Worm (Caenorhabditis elegans): ENCODE data around the gene spt-5.

spt-5 gene

DNA sequence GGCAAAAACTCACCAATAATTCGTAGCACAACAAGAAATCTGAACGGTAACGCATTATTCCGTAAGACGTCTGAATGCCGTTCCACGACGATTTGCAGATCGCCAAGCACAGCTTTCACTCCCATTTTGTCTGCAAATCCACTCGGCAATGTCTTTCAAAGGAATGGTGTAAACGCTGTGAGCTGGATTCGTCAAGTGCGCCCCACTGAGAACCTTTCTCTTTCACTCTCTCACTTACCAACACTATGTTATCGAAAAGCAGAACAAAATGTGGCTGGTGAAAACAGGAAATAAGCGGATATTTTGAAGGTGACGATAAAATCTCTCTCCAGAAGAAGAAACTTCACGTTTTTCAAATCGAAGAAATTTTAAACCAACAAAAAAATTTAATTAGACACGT lies 37.6 kb downstream of the spt-5 start:
- TF ChIP-seq ham-2 (GFP tag; optimal IDR thresholded peaks at IDR 0.05), result peak; percentile 36
- TF ChIP-seq blmp-1 (tag; optimal IDR thresholded peaks at IDR 0.05), result peak; percentile 58
- TF ChIP-seq mep-1 (tag; optimal IDR thresholded peaks at IDR 0.05), result peak; percentile 35
- TF ChIP-seq flh-1 (GFP tag; optimal IDR thresholded peaks at IDR 0.05), result no peak
- TF ChIP-seq unc-39 (tag; optimal IDR thresholded peaks at IDR 0.05), result no peak
- TF ChIP-seq bed-3 (GFP tag; optimal IDR thresholded peaks at IDR 0.05), result no peak
- TF ChIP-seq nhr-237 (tag; optimal IDR thresholded peaks at IDR 0.05), result peak; percentile 11
- peak; percentile 28 for TF ChIP-seq lsy-2 (tag; optimal IDR thresholded peaks at IDR 0.05)

DNA sequence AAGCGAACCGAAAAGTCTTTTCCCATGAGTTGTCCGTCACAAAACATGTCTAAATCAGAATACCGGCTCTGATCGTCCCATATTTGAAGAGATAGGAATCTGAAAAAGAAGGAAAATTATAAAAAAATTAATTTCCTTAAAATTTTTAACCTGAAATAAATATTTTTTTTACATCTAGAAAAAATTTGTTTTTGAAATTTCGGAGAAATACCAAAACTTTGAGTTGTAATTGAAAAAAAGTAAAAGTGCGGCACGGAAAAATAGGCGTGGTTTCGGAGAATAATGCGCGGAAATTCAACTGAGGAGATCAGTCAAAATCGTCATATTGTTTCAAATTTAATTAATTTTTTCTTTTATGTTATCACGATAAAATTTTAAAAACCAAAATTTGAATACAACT lies 38.3 kb downstream of the spt-5 start, which contains the start of gene F11A10.6:
Gene F11A10.6 (minus strand): TSS at position 101 of the 400 bp plus-strand sequence.
- TF ChIP-seq lsy-2 (tag; optimal IDR thresholded peaks at IDR 0.05) (no peak), sptf-1 (tag; optimal IDR thresholded peaks at IDR 0.05) (no peak), unc-120 (tag; optimal IDR thresholded peaks at IDR 0.05; ENCODE audit: poor library complexity, severe bottlenecking) (no peak), pha-4 (tag; optimal IDR thresholded peaks at IDR 0.05) (no peak), ceh-43 (GFP tag; optimal IDR thresholded peaks at IDR 0.05) (no peak), lin-32 (GFP tag; optimal IDR thresholded peaks at IDR 0.05) (no peak), ztf-11 (tag; optimal IDR thresholded peaks at IDR 0.05) (no peak), blmp-1 (tag; optimal IDR thresholded peaks at IDR 0.05) (no peak), lin-13 (tag; optimal IDR thresholded peaks at IDR 0.05) (no peak)

DNA sequence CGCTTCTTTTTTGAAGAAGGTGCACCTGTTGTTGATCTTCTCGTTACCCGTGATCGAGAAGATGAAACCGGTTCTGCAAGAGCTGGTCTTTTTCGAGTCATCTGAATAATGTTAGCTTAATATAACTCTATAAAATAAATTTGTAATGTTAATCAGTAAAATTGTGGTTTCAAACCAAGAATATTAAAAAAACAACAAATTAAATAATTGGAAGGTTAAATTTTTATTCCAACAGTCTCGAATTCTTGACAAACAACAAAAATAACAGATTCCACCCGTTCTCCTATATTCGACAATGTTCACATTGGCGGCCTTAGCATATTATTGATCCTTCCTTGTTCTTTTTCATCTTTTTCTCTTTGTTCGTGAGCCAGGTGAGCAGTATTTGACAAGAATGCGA lies 40.8 kb downstream of the spt-5 start, which contains the start of gene mig-32:
Gene mig-32 (minus strand): TSS at position 101 of the 400 bp plus-strand sequence.
- no peak for TF ChIP-seq lin-13 (tag; optimal IDR thresholded peaks at IDR 0.05)
- no peak for TF ChIP-seq mls-2 (tag; optimal IDR thresholded peaks at IDR 0.05)
- no peak for TF ChIP-seq nhr-28 (tag; optimal IDR thresholded peaks at IDR 0.05)
- TF ChIP-seq ces-1 (GFP tag; optimal IDR thresholded peaks at IDR 0.05), result no peak
- no peak for TF ChIP-seq sptf-1 (tag; optimal IDR thresholded peaks at IDR 0.05)
- TF ChIP-seq ceh-43 (GFP tag; optimal IDR thresholded peaks at IDR 0.05), result no peak
- no peak for TF ChIP-seq zip-8 (tag; optimal IDR thresholded peaks at IDR 0.05)
- no peak for TF ChIP-seq tbx-8 (GFP tag; optimal IDR thresholded peaks at IDR 0.05)
- no peak for TF ChIP-seq flh-1 (GFP tag; optimal IDR thresholded peaks at IDR 0.05)
- TF ChIP-seq nhr-237 (tag; optimal IDR thresholded peaks at IDR 0.05), result no peak
- no peak for TF ChIP-seq cnd-1 (tag; optimal IDR thresholded peaks at IDR 0.05)
- no peak for TF ChIP-seq lsy-2 (tag; optimal IDR thresholded peaks at IDR 0.05)
- TF ChIP-seq unc-39 (tag; optimal IDR thresholded peaks at IDR 0.05), result no peak
- no peak for TF ChIP-seq nhr-2 (tag; optimal IDR thresholded peaks at IDR 0.05)

DNA sequence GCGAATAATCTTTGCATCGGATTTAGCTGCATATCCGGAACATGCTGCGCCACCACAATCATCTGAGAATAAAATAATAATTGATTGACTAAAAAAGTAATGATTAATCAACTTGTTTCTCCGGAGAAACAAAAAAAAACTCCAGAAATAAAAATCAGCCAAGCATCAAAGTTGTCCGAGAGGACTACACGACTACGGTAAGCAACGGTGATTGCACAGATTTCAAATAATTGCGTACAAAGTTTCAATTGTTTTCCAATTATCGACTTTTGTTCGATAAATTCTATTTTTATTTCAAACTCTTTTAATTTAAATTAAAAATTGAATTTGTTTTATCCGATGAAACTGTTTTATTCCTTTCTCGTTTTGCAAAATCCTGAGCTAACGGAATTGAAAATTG lies 42.1 kb downstream of the spt-5 start, which contains the start of gene cpsf-4:
Gene cpsf-4 (minus strand): TSS at position 62 of the 400 bp plus-strand sequence.
- TF ChIP-seq lsy-2 (tag; optimal IDR thresholded peaks at IDR 0.05) (peak; percentile 41), sem-2 (GFP tag; optimal IDR thresholded peaks at IDR 0.05) (no peak), blmp-1 (tag; optimal IDR thresholded peaks at IDR 0.05) (no peak)

DNA sequence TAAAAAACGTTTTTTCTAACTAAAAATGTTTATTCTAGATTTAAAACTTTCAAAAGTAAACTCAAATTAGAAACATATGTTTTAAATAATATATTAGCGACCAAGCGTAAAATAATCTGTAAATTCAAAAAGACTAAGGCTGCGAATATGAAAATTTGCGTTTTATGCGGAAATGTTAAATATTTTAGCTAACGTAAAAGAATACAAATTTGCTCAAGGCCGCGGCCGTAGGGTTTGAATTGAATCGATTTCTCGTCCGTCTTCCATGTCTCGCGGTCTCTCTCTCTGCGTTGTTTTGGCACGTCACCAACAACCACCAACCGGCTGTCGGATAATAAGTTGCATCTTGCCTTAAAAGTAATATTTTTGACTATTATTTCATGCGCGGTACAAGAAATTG lies 42.5 kb downstream of the spt-5 start, which contains the start of gene F11A10.5:
Gene F11A10.5 (plus strand): TSS at position 301 of the 400 bp plus-strand sequence.
- peak; percentile 14 for TF ChIP-seq hlh-1 (tag; optimal IDR thresholded peaks at IDR 0.05)
- no peak for TF ChIP-seq M03D4.4 (tag; optimal IDR thresholded peaks at IDR 0.05)
- TF ChIP-seq ces-1 (GFP tag; optimal IDR thresholded peaks at IDR 0.05), result peak; percentile 8
- TF ChIP-seq nhr-2 (tag; optimal IDR thresholded peaks at IDR 0.05), result no peak

DNA sequence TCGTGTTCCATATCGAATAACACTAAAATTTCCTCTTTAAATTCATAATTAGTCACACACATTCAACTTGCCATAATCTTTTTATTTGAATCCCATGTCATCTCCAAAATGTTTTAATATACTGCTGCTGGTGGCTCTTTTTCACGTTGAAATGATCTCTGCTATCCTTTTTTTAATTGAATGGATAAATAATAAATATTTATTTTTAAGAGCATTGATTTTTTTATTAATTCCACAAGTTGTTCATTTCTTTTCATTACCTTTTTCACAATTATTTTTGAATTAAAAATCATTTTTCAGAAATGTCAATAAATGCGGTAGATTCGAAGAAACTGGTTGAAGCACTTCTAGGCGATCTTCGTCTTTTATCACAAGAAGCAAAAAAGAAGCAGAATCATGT lies 45.2 kb downstream of the spt-5 start, which contains the start of gene mon-2:
Gene mon-2 (plus strand): TSS at position 301 of the 400 bp plus-strand sequence.
- TF ChIP-seq cnd-1 (tag; optimal IDR thresholded peaks at IDR 0.05), result no peak
- TF ChIP-seq elt-3 (tag; optimal IDR thresholded peaks at IDR 0.05), result no peak
- TF ChIP-seq nhr-76 (tag; optimal IDR thresholded peaks at IDR 0.05), result no peak
- no peak for TF ChIP-seq hlh-1 (tag; optimal IDR thresholded peaks at IDR 0.05)
- TF ChIP-seq sptf-1 (tag; optimal IDR thresholded peaks at IDR 0.05), result no peak
